Fruit fly (Drosophila melanogaster) whole organism, embryonic: ENCODE results near the gene Cpr92A.

ENCODE experiments used
- CG10147 ChIP-seq: fragments of 200-800 bp; sonication (Bioruptor generic); optimal IDR thresholded peaks from 2 replicates; lab custom pipeline; 2019; ENCODE audit warnings: missing biosample characterization, mild to moderate bottlenecking, missing genetic modification characterization, moderate library complexity
- CG12236 ChIP-seq: fragments of 200-800 bp; sonication (Bioruptor generic); optimal IDR thresholded peaks from 2 replicates; lab custom pipeline; 2016; ENCODE audit warnings: missing biosample characterization, missing genetic modification characterization
- CG12769 ChIP-seq: fragments of 200-800 bp; sonication (Bioruptor generic); optimal IDR thresholded peaks from 2 replicates; lab custom pipeline; 2019; ENCODE audit warnings: missing biosample characterization, mild to moderate bottlenecking, missing genetic modification characterization, moderate library complexity
- CG16813 ChIP-seq: fragments of 200-800 bp; sonication (Bioruptor generic); IDR thresholded peaks from 3 replicates; pipeline ENCODE4 v1.3.6; 2022; ENCODE audit warnings: missing biosample characterization, missing genetic modification characterization; ENCODE audit not compliant: partially characterized antibody
- CG17385 ChIP-seq: fragments of 200-800 bp; sonication (Bioruptor generic); optimal IDR thresholded peaks from 3 replicates; lab custom pipeline; 2018; ENCODE audit warnings: missing biosample characterization, mild to moderate bottlenecking, missing genetic modification characterization
- CG18011 ChIP-seq: fragments of 200-800 bp; sonication (Bioruptor generic); optimal IDR thresholded peaks from 2 replicates; lab custom pipeline; 2017; ENCODE audit warnings: missing biosample characterization, missing genetic modification characterization, mild to moderate bottlenecking, moderate library complexity, missing genotype
- CG18262 ChIP-seq: fragments of 200-800 bp; optimal IDR thresholded peaks from 3 replicates; lab custom pipeline; 2019; ENCODE audit warnings: missing biosample characterization, mild to moderate bottlenecking, missing genetic modification characterization, moderate library complexity
- CG2678 ChIP-seq: fragments of 200-800 bp; sonication (Bioruptor generic); optimal IDR thresholded peaks from 3 replicates; lab custom pipeline; 2019; ENCODE audit warnings: missing biosample characterization, mild to moderate bottlenecking, missing genetic modification characterization, moderate library complexity
- CG34224 ChIP-seq: fragments of 200-800 bp; sonication (Bioruptor generic); IDR thresholded peaks from 3 replicates; pipeline ENCODE4 v1.3.6; 2022; ENCODE audit warnings: missing biosample characterization, missing genetic modification characterization; ENCODE audit not compliant: partially characterized antibody
- CG42726 ChIP-seq: fragments of 200-800 bp; sonication (Bioruptor generic); IDR thresholded peaks from 2 replicates; pipeline ENCODE4 v1.3.6; 2022; ENCODE audit warnings: missing biosample characterization, missing genetic modification characterization; ENCODE audit not compliant: partially characterized antibody
- CG4820 ChIP-seq: fragments of 200-800 bp; sonication (Bioruptor generic); optimal IDR thresholded peaks from 3 replicates; lab custom pipeline; 2016; ENCODE audit warnings: missing biosample characterization, missing genetic modification characterization
- CG6272 ChIP-seq: fragments of 200-800 bp; sonication (Bioruptor generic); IDR thresholded peaks from 2 replicates; pipeline ENCODE4 v1.3.6; 2022; ENCODE audit warnings: missing biosample characterization, missing genetic modification characterization
- CG8388 ChIP-seq: fragments of 200-800 bp; sonication (Bioruptor generic); optimal IDR thresholded peaks from 2 replicates; lab custom pipeline; 2019; ENCODE audit warnings: missing biosample characterization, mild to moderate bottlenecking, missing genetic modification characterization, moderate library complexity
- CHES-1-like ChIP-seq: fragments of 200-800 bp; sonication (Bioruptor generic); optimal IDR thresholded peaks from 2 replicates; lab custom pipeline; 2016; ENCODE audit warnings: missing biosample characterization, missing genetic modification characterization
- Chrac-16 ChIP-seq: fragments of 200-800 bp; sonication (Bioruptor generic); optimal IDR thresholded peaks from 3 replicates; lab custom pipeline; 2016; ENCODE audit warnings: missing biosample characterization, missing genetic modification characterization
- Dbx ChIP-seq: fragments of 200-800 bp; sonication (Bioruptor generic); IDR thresholded peaks from 3 replicates; pipeline ENCODE4 v1.3.6; 2022; ENCODE audit warnings: missing biosample characterization, missing genetic modification characterization
- Doc3 ChIP-seq: fragments of 200-800 bp; sonication (Bioruptor generic); IDR thresholded peaks from 3 replicates; pipeline ENCODE4 v1.3.6; 2022; ENCODE audit warnings: missing biosample characterization, missing genetic modification characterization; ENCODE audit not compliant: partially characterized antibody
- Eip74EF ChIP-seq, 2 experiments: fragments of 200-800 bp in 1 of 2; fragments of >200 bp in 1 of 2; sonication (Bioruptor generic) in 1 of 2; optimal IDR thresholded peaks; 2 replicates each; lab custom pipeline; 2017 to 2019; ENCODE audit warnings: missing biosample characterization in 2 of 2, missing genetic modification characterization in 2 of 2, mild to moderate bottlenecking in 1 of 2, moderate library complexity in 1 of 2
- HLHmδ ChIP-seq: fragments of 200-800 bp; sonication (Bioruptor generic); optimal IDR thresholded peaks from 2 replicates; lab custom pipeline; 2018; ENCODE audit warnings: missing biosample characterization, mild to moderate bottlenecking, missing genetic modification characterization, moderate library complexity
- Hand ChIP-seq: fragments of 200-800 bp; sonication (Bioruptor generic); optimal IDR thresholded peaks from 2 replicates; lab custom pipeline; 2017; ENCODE audit warnings: mild to moderate bottlenecking, missing biosample characterization, missing genetic modification reagents, missing genetic modification characterization
- Hr51 ChIP-seq, 2 experiments: fragments of 200-800 bp; sonication (Bioruptor generic); optimal IDR thresholded peaks; 2 replicates in 1 of 2; 3 replicates in 1 of 2; lab custom pipeline; 2016 to 2018; ENCODE audit warnings: missing biosample characterization in 2 of 2, missing genetic modification characterization in 2 of 2, mild to moderate bottlenecking in 1 of 2, moderate library complexity in 1 of 2
- NC2α ChIP-seq: fragments of 200-800 bp; sonication (Bioruptor generic); optimal IDR thresholded peaks from 2 replicates; lab custom pipeline; 2016; ENCODE audit warnings: missing biosample characterization, missing genetic modification characterization
- Nf-YB ChIP-seq: fragments of 200-800 bp; sonication (Bioruptor generic); optimal IDR thresholded peaks from 3 replicates; lab custom pipeline; 2019; ENCODE audit warnings: missing biosample characterization, mild to moderate bottlenecking, missing genetic modification characterization, moderate library complexity
- Scr ChIP-seq: fragments of 200-800 bp; sonication (Bioruptor generic); IDR thresholded peaks from 2 replicates; pipeline ENCODE4 v1.3.6; 2022; ENCODE audit warnings: missing biosample characterization, missing genetic modification characterization; ENCODE audit not compliant: partially characterized antibody
- Usf ChIP-seq: fragments of 200-800 bp; sonication (Bioruptor generic); optimal IDR thresholded peaks from 2 replicates; lab custom pipeline; 2017; ENCODE audit warnings: missing genotype, missing biosample characterization, missing genetic modification characterization
- chinmo ChIP-seq: fragments of 200-800 bp; sonication (Bioruptor generic); IDR thresholded peaks from 4 replicates; pipeline ENCODE4 v1.3.6; 2022; ENCODE audit warnings: missing biosample characterization, missing genetic modification characterization; ENCODE audit not compliant: partially characterized antibody
- chm ChIP-seq: fragments of 200-800 bp; sonication (Bioruptor generic); IDR thresholded peaks from 2 replicates; pipeline ENCODE4 v1.3.6; 2022; ENCODE audit warnings: missing biosample characterization, missing genetic modification characterization
- crol ChIP-seq: fragments of 200-800 bp; sonication (Bioruptor generic); IDR thresholded peaks from 2 replicates; pipeline ENCODE4 v1.3.6; 2022; ENCODE audit warnings: missing biosample characterization, missing genetic modification characterization
- cwo ChIP-seq: fragments of 200-800 bp; sonication (Bioruptor generic); optimal IDR thresholded peaks from 3 replicates; lab custom pipeline; 2017; ENCODE audit warnings: missing biosample characterization, missing genetic modification characterization, mild to moderate bottlenecking, moderate library complexity, missing genetic modification reagents
- dm ChIP-seq: fragments of 200-800 bp; sonication (Bioruptor generic); optimal IDR thresholded peaks from 3 replicates; lab custom pipeline; 2016; ENCODE audit warnings: missing biosample characterization, missing genetic modification characterization
- ewg ChIP-seq: fragments of 200-800 bp; sonication (Bioruptor generic); optimal IDR thresholded peaks from 3 replicates; lab custom pipeline; 2017; ENCODE audit warnings: mild to moderate bottlenecking, missing biosample characterization, missing genetic modification reagents, missing genetic modification characterization
- ham ChIP-seq: fragments of 200-800 bp; sonication (Bioruptor generic); IDR thresholded peaks from 2 replicates; pipeline ENCODE4 v1.3.6; 2022; ENCODE audit warnings: missing biosample characterization, missing genetic modification characterization
- lab ChIP-seq: fragments of 200-800 bp; sonication (Bioruptor generic); optimal IDR thresholded peaks from 3 replicates; lab custom pipeline; 2017; ENCODE audit warnings: missing biosample characterization, missing genetic modification characterization, mild to moderate bottlenecking, moderate library complexity, missing genetic modification reagents
- lola ChIP-seq, 3 experiments: fragments of >200 bp in 2 of 3; fragments of 200-800 bp in 1 of 3; sonication (Bioruptor generic) in 1 of 3; optimal IDR thresholded peaks; 2 replicates each; lab custom pipeline; 2017 to 2019; ENCODE audit warnings: missing biosample characterization in 3 of 3, missing genetic modification characterization in 3 of 3, mild to moderate bottlenecking in 1 of 3, moderate library complexity in 1 of 3
- odd ChIP-seq: fragments of 200-800 bp; sonication (Bioruptor generic); optimal IDR thresholded peaks from 2 replicates; lab custom pipeline; 2017; ENCODE audit warnings: missing biosample characterization, mild to moderate bottlenecking, missing genetic modification characterization
- pros ChIP-seq: fragments of 200-800 bp; sonication (Bioruptor generic); optimal IDR thresholded peaks from 3 replicates; lab custom pipeline; 2019; ENCODE audit warnings: missing biosample characterization, mild to moderate bottlenecking, missing genetic modification characterization, moderate library complexity
- pzg ChIP-seq: fragments of 200-800 bp; sonication (Bioruptor generic); optimal IDR thresholded peaks from 3 replicates; lab custom pipeline; 2018; ENCODE audit warnings: missing biosample characterization, mild to moderate bottlenecking, missing genetic modification characterization, moderate library complexity
- rib ChIP-seq: fragments of 200-800 bp; sonication (Bioruptor generic); IDR thresholded peaks from 2 replicates; pipeline ENCODE4 v1.3.6; 2022; ENCODE audit warnings: missing biosample characterization, missing genetic modification characterization
- ro ChIP-seq: fragments of 200-800 bp; sonication (Bioruptor generic); IDR thresholded peaks from 2 replicates; pipeline ENCODE4 v1.3.6; 2022; ENCODE audit warnings: missing biosample characterization, missing genetic modification characterization
- scrt ChIP-seq: fragments of 200-800 bp; sonication (Bioruptor generic); optimal IDR thresholded peaks from 2 replicates; lab custom pipeline; 2018; ENCODE audit warnings: missing biosample characterization, mild to moderate bottlenecking, missing genetic modification characterization, moderate library complexity
- sens ChIP-seq: fragments of 200-800 bp; sonication (Bioruptor generic); peaks from one replicate; lab custom pipeline; 2016; ENCODE audit warnings: missing biosample characterization, missing genetic modification characterization
- slbo ChIP-seq: fragments of 200-800 bp; sonication (Bioruptor generic); IDR thresholded peaks from 2 replicates; pipeline ENCODE4 v1.3.6; 2022; ENCODE audit warnings: missing biosample characterization, missing genetic modification characterization
- sna ChIP-seq: fragments of 200-800 bp; sonication (Bioruptor generic); IDR thresholded peaks from 2 replicates; pipeline ENCODE4 v1.3.6; 2022; ENCODE audit warnings: missing biosample characterization, missing genetic modification characterization; ENCODE audit not compliant: partially characterized antibody
- stwl ChIP-seq: fragments of 200-800 bp; sonication (Bioruptor generic); optimal IDR thresholded peaks from 3 replicates; lab custom pipeline; 2018; ENCODE audit warnings: missing biosample characterization, mild to moderate bottlenecking, missing genetic modification characterization, moderate library complexity
- tna ChIP-seq: fragments of 200-800 bp; sonication (Bioruptor generic); IDR thresholded peaks from 2 replicates; pipeline ENCODE4 v1.3.6; 2022; ENCODE audit warnings: missing biosample characterization, missing genetic modification characterization; ENCODE audit not compliant: partially characterized antibody
- unpg ChIP-seq: fragments of 200-800 bp; sonication (Bioruptor generic); optimal IDR thresholded peaks from 3 replicates; lab custom pipeline; 2018; ENCODE audit warnings: missing biosample characterization, mild to moderate bottlenecking, missing genetic modification characterization, moderate library complexity
- vnd ChIP-seq: fragments of 200-800 bp; sonication (Bioruptor generic); IDR thresholded peaks from 3 replicates; pipeline ENCODE4 v1.3.6; 2022; ENCODE audit warnings: missing biosample characterization, missing genetic modification characterization; ENCODE audit not compliant: partially characterized antibody
- vvl ChIP-seq: fragments of 200-800 bp; sonication (Bioruptor generic); IDR thresholded peaks from 2 replicates; pipeline ENCODE4 v1.3.6; 2022; ENCODE audit warnings: missing biosample characterization, missing genetic modification characterization

Cpr92A gene

dm6 chr3R:19632685-19633116, 33.9 kb upstream of the Cpr92A start, which contains the start of gene CG6231 (continued):
- TF ChIP-seq CG42726 (GFP tag; lab: Robert Waterston, UW) (no peak), Doc3 (GFP tag; lab: Robert Waterston, UW) (peak; percentile 19; the same call in 1 of the 3 replicates), dm (GFP tag; lab: Kevin White, UChicago) (peak; percentile 59), CG17385 (GFP tag; lab: Kevin White, UChicago) (no peak), slbo (GFP tag; lab: Robert Waterston, UW) (no peak), Dbx (GFP tag; lab: Robert Waterston, UW) (0 out of 3 replicates have a peak, but pooled peaks have one; percentile 10), sna (GFP tag; lab: Robert Waterston, UW) (peak; percentile 65), CG12769 (tag; lab: Kevin White, UChicago) (peak; percentile 9), lola (GFP tag; optimal IDR thresholded peaks at IDR 0.05; lab: Kevin White, UChicago) (no peak), CG34224 (GFP tag; lab: Robert Waterston, UW) (peak; percentile 57), Hr51 (GFP tag; optimal IDR thresholded peaks at IDR 0.05; lab: Kevin White, UChicago) (no peak), tna (GFP tag; lab: Robert Waterston, UW) (peak; percentile 19; the same call in 1 of the 2 replicates), vvl (GFP tag; lab: Robert Waterston, UW) (peak; percentile 46; the same call in 1 of the 2 replicates), HLHmδ (GFP tag; lab: Kevin White, UChicago) (peak; percentile 9), pros (GFP tag; lab: Kevin White, UChicago) (peak; percentile 26), vnd (no peak), crol (GFP tag; lab: Robert Waterston, UW) (peak; percentile 87), scrt (GFP tag; lab: Kevin White, UChicago) (peak; percentile 99), CG16813 (peak; percentile 35; the same call in 1 of the 3 replicates), pzg (GFP tag; lab: Kevin White, UChicago) (no peak), CG4820 (GFP tag; lab: Kevin White, UChicago) (no peak), Chrac-16 (GFP tag; lab: Kevin White, UChicago) (no peak), rib (GFP tag; lab: Robert Waterston, UW) (no peak), Nf-YB (GFP tag; lab: Kevin White, UChicago) (no peak), CG8388 (no peak), stwl (tag; lab: Kevin White, UChicago) (no peak), ham (GFP tag; lab: Robert Waterston, UW) (no peak), unpg (GFP tag; lab: Kevin White, UChicago) (no peak), CG18011 (GFP tag; lab: Kevin White, UChicago) (no peak), NC2α (GFP tag; lab: Kevin White, UChicago) (no peak), cwo (GFP tag; lab: Kevin White, UChicago) (peak; percentile 80), Scr (GFP tag; lab: Robert Waterston, UW) (no peak), lab (GFP tag; lab: Kevin White, UChicago) (peak; percentile 5), CG6272 (GFP tag; lab: Robert Waterston, UW) (no peak), Eip74EF (GFP tag; optimal IDR thresholded peaks at IDR 0.05; lab: Kevin White, UChicago) (peak in 1 of 2 experiments; percentile 5), CHES-1-like (GFP tag; lab: Kevin White, UChicago) (no peak), chm (GFP tag; lab: Robert Waterston, UW) (no peak), sens (GFP tag; lab: Kevin White, UChicago) (peak; percentile 31), CG10147 (GFP tag; lab: Kevin White, UChicago) (no peak), ro (no peak), CG12236 (GFP tag; lab: Kevin White, UChicago) (no peak), ewg (peak; percentile 97), Hand (GFP tag; lab: Kevin White, UChicago) (no peak), Usf (GFP tag; lab: Kevin White, UChicago) (no peak), odd (GFP tag; lab: Kevin White, UChicago) (no peak), CG2678 (tag; lab: Kevin White, UChicago) (peak; percentile 2), CG18262 (tag; lab: Kevin White, UChicago) (no peak), chinmo (GFP tag; lab: Robert Waterston, UW) (peak; percentile 92; the same call in 3 of the 4 replicates)
